Fruit fly (Drosophila melanogaster): ENCODE measurements around the gene EloA.

EloA gene

dm6 chr3R:23239934-23240632, 11.3 kb upstream of the EloA start (continued):
- TF ChIP-seq corto (GFP tag; optimal IDR thresholded peaks at IDR 0.05) (no peak), CG2712 (tag; optimal IDR thresholded peaks at IDR 0.05) (no peak), CG8359 (GFP tag; optimal IDR thresholded peaks at IDR 0.05; ENCODE audit: borderline replicate concordance) (peak; percentile 2), CG8924 (tag; optimal IDR thresholded peaks at IDR 0.05) (peak; percentile 84), CG17612 (GFP tag; IDR thresholded peaks at IDR 0.05) (no peak), insv (GFP tag; optimal IDR thresholded peaks at IDR 0.05) (no peak), Hr39 (optimal IDR thresholded peaks at IDR 0.05) (no peak), CG10979 (tag; optimal IDR thresholded peaks at IDR 0.05) (no peak), Xbp1 (GFP tag; optimal IDR thresholded peaks at IDR 0.05) (peak; percentile 57), CTCF (GFP tag; optimal IDR thresholded peaks at IDR 0.05) (no peak), Asciz (GFP tag; optimal IDR thresholded peaks at IDR 0.05) (peak; percentile 72), ssp (GFP tag; IDR thresholded peaks at IDR 0.05) (peak; percentile 49), CG1602 (GFP tag; optimal IDR thresholded peaks at IDR 0.05) (peak; percentile 20), CG7745 (tag; optimal IDR thresholded peaks at IDR 0.05) (no peak), ERR (GFP tag; optimal IDR thresholded peaks at IDR 0.05) (no peak), CG34376 (GFP tag; optimal IDR thresholded peaks at IDR 0.05) (no peak), Bdp1 (GFP tag; optimal IDR thresholded peaks at IDR 0.05) (no peak), jigr1 (GFP tag; IDR thresholded peaks at IDR 0.05) (no peak), CG14710 (tag; optimal IDR thresholded peaks at IDR 0.05) (peak; percentile 48), gem (tag; optimal IDR thresholded peaks at IDR 0.05) (peak; percentile 83), tx (GFP tag; optimal IDR thresholded peaks at IDR 0.05) (peak; percentile 29), H2.0 (GFP tag; IDR thresholded peaks at IDR 0.05) (peak; percentile 43; the same call in 1 of the 2 replicates), Adf1 (GFP tag; IDR thresholded peaks at IDR 0.05) (peak; percentile 33; the same call in 1 of the 2 replicates), pho (GFP tag; optimal IDR thresholded peaks at IDR 0.05) (peak; percentile 52), B-H1 (GFP tag; IDR thresholded peaks at IDR 0.05) (peak; percentile 40; the same call in 1 of the 3 replicates), CG12769 (tag; optimal IDR thresholded peaks at IDR 0.05) (no peak), HLH3B (GFP tag; IDR thresholded peaks at IDR 0.05) (peak; percentile 79), CG4854 (GFP tag; optimal IDR thresholded peaks at IDR 0.05) (peak; percentile 15), lola (GFP tag; optimal IDR thresholded peaks at IDR 0.05) (no peak), yki (optimal IDR thresholded peaks at IDR 0.05) (no peak), dati (GFP tag; IDR thresholded peaks at IDR 0.05) (no peak), CG2202 (tag; optimal IDR thresholded peaks at IDR 0.05) (no peak), bcd (GFP tag; optimal IDR thresholded peaks at IDR 0.05) (peak; percentile 67), Fer3 (tag; optimal IDR thresholded peaks at IDR 0.05) (peak; percentile 83), CG14441 (GFP tag; IDR thresholded peaks at IDR 0.05) (peak; percentile 51), CG2889 (GFP tag; IDR thresholded peaks at IDR 0.05) (no peak), Max (GFP tag; optimal IDR thresholded peaks at IDR 0.05) (no peak), CG14965 (GFP tag; optimal IDR thresholded peaks at IDR 0.05; ENCODE audit: borderline replicate concordance) (no peak), CG31224 (GFP tag; IDR thresholded peaks at IDR 0.05) (peak; percentile 21; the same call in 1 of the 2 replicates), Atf3 (GFP tag; optimal IDR thresholded peaks at IDR 0.05) (no peak), Pdp1 (GFP tag; optimal IDR thresholded peaks at IDR 0.05) (peak in 1 of 2 experiments; percentile 65), CG12659 (GFP tag; optimal IDR thresholded peaks at IDR 0.05) (peak; percentile 47), CG11504 (tag; optimal IDR thresholded peaks at IDR 0.05) (peak; percentile 88), CG34422 (GFP tag; IDR thresholded peaks at IDR 0.05) (peak; percentile 72), pros (GFP tag; optimal IDR thresholded peaks at IDR 0.05) (no peak), Lhr (GFP tag; optimal IDR thresholded peaks at IDR 0.05) (no peak), kah (GFP tag; optimal IDR thresholded peaks at IDR 0.05) (no peak), z (GFP tag; IDR thresholded peaks at IDR 0.05) (no peak), CG12236 (GFP tag; optimal IDR thresholded peaks at IDR 0.05) (no peak), B-H2 (GFP tag; optimal IDR thresholded peaks at IDR 0.05) (no peak)
